Fruit fly (Drosophila melanogaster) whole organism, embryonic: ENCODE data around the gene CG1440.

Source experiments
- Adf1 ChIP-seq: fragments of 200-800 bp; sonication (Bioruptor generic); IDR thresholded peaks from 2 replicates; pipeline ENCODE4 v1.3.6; 2022; ENCODE audit warnings: missing biosample characterization, missing genetic modification characterization
- Aef1 ChIP-seq: fragments of 200-800 bp; sonication (Bioruptor generic); IDR thresholded peaks from 3 replicates; pipeline ENCODE4 v1.3.6; 2022; ENCODE audit warnings: missing biosample characterization, missing genetic modification characterization
- CG1024 ChIP-seq: fragments of 200-800 bp; sonication (Bioruptor generic); IDR thresholded peaks from 2 replicates; pipeline ENCODE4 v1.3.6; 2022; ENCODE audit warnings: missing biosample characterization, missing genetic modification characterization
- CG10274 ChIP-seq: fragments of 200-800 bp; sonication (Bioruptor generic); optimal IDR thresholded peaks from 3 replicates; lab custom pipeline; 2017; ENCODE audit warnings: missing biosample characterization, mild to moderate bottlenecking, missing genetic modification characterization
- CG10321 ChIP-seq: fragments of 200-800 bp; sonication (Bioruptor generic); IDR thresholded peaks from 2 replicates; pipeline ENCODE4 v1.3.6; 2022; ENCODE audit warnings: missing biosample characterization, missing genetic modification characterization
- CG10543 ChIP-seq: fragments of 200-800 bp; sonication (Bioruptor generic); optimal IDR thresholded peaks from 3 replicates; lab custom pipeline; 2017; ENCODE audit warnings: missing biosample characterization, mild to moderate bottlenecking, missing genetic modification characterization, moderate library complexity
- CG12219 ChIP-seq: fragments of 200-800 bp; sonication (Bioruptor generic); optimal IDR thresholded peaks from 3 replicates; lab custom pipeline; 2018; ENCODE audit warnings: missing biosample characterization, mild to moderate bottlenecking, missing genetic modification characterization
- CG18619 ChIP-seq: fragments of 200-800 bp; sonication (Bioruptor generic); optimal IDR thresholded peaks from 3 replicates; lab custom pipeline; 2017; ENCODE audit warnings: missing biosample characterization, mild to moderate bottlenecking, missing genetic modification characterization
- CG3407 ChIP-seq: fragments of 200-800 bp; sonication (Bioruptor generic); optimal IDR thresholded peaks from 2 replicates; lab custom pipeline; 2018; ENCODE audit warnings: missing biosample characterization, mild to moderate bottlenecking, missing genetic modification characterization
- CG34422 ChIP-seq: fragments of 200-800 bp; sonication (Bioruptor generic); IDR thresholded peaks from 3 replicates; pipeline ENCODE4 v1.3.6; 2022; ENCODE audit warnings: missing biosample characterization, missing genetic modification characterization
- CG4328 ChIP-seq: fragments of 200-800 bp; sonication (Bioruptor generic); optimal IDR thresholded peaks from 3 replicates; lab custom pipeline; 2017; ENCODE audit warnings: missing biosample characterization, missing genetic modification reagents, missing genetic modification characterization
- CG7786 ChIP-seq: fragments of 200-800 bp; sonication (Bioruptor generic); optimal IDR thresholded peaks from 2 replicates; lab custom pipeline; 2016; ENCODE audit warnings: missing biosample characterization, missing genetic modification characterization
- CG8290 ChIP-seq, 3 experiments: fragments of 200-800 bp; sonication (Bioruptor generic); optimal IDR thresholded peaks; 2 replicates each; lab custom pipeline; 2016 to 2019; ENCODE audit warnings: missing biosample characterization in 3 of 3, missing genetic modification characterization in 3 of 3, mild to moderate bottlenecking in 2 of 3, moderate library complexity in 1 of 3
- CG8388 ChIP-seq: fragments of 200-800 bp; sonication (Bioruptor generic); optimal IDR thresholded peaks from 2 replicates; lab custom pipeline; 2019; ENCODE audit warnings: missing biosample characterization, mild to moderate bottlenecking, missing genetic modification characterization, moderate library complexity
- CG8944 ChIP-seq: fragments of 200-800 bp; sonication (Bioruptor generic); optimal IDR thresholded peaks from 3 replicates; lab custom pipeline; 2016; ENCODE audit warnings: missing biosample characterization, missing genetic modification characterization
- CG9876 ChIP-seq: fragments of 200-800 bp; sonication (Bioruptor generic); optimal IDR thresholded peaks from 2 replicates; lab custom pipeline; 2016; ENCODE audit warnings: missing biosample characterization, missing genetic modification characterization
- D19A ChIP-seq: fragments of 200-800 bp; optimal IDR thresholded peaks from 3 replicates; lab custom pipeline; 2019; ENCODE audit warnings: missing biosample characterization, mild to moderate bottlenecking, missing genetic modification characterization, moderate library complexity
- Deaf1 ChIP-seq: fragments of 200-800 bp; optimal IDR thresholded peaks from 3 replicates; lab custom pipeline; 2019; ENCODE audit warnings: missing biosample characterization, mild to moderate bottlenecking, missing genetic modification characterization, moderate library complexity
- Dref ChIP-seq: fragments of 200-800 bp; sonication (Bioruptor generic); IDR thresholded peaks from 2 replicates; pipeline ENCODE4 v1.3.6; 2022; ENCODE audit warnings: missing biosample characterization, missing genetic modification characterization
- Drgx ChIP-seq: fragments of 200-800 bp; sonication (Bioruptor generic); IDR thresholded peaks from 2 replicates; pipeline ENCODE4 v1.3.6; 2022; ENCODE audit warnings: missing biosample characterization, missing genetic modification characterization
- Ets65A ChIP-seq: fragments of 200-800 bp; sonication (Bioruptor generic); peaks from one replicate; lab custom pipeline; 2016; ENCODE audit warnings: missing biosample characterization, missing genetic modification characterization
- Gsc ChIP-seq: fragments of 200-800 bp; sonication (Bioruptor generic); IDR thresholded peaks from 2 replicates; pipeline ENCODE4 v1.3.6; 2022; ENCODE audit warnings: missing biosample characterization, missing genetic modification characterization
- H15 ChIP-seq: fragments of 200-800 bp; sonication (Bioruptor generic); IDR thresholded peaks from 3 replicates; pipeline ENCODE4 v1.3.6; 2022; ENCODE audit warnings: missing biosample characterization, missing genetic modification characterization
- HmgD ChIP-seq: fragments of 200-800 bp; sonication (Bioruptor generic); optimal IDR thresholded peaks from 3 replicates; lab custom pipeline; 2016; ENCODE audit warnings: missing biosample characterization, missing genetic modification characterization
- Hr51 ChIP-seq, 2 experiments: fragments of 200-800 bp; sonication (Bioruptor generic); optimal IDR thresholded peaks; 2 replicates in 1 of 2; 3 replicates in 1 of 2; lab custom pipeline; 2016 to 2018; ENCODE audit warnings: missing biosample characterization in 2 of 2, missing genetic modification characterization in 2 of 2, mild to moderate bottlenecking in 1 of 2, moderate library complexity in 1 of 2
- MTF-1 ChIP-seq: fragments of 200-800 bp; sonication (Bioruptor generic); optimal IDR thresholded peaks from 2 replicates; lab custom pipeline; 2018; ENCODE audit warnings: missing biosample characterization, mild to moderate bottlenecking, missing genetic modification characterization, borderline replicate concordance
- Med ChIP-seq: fragments of 200-800 bp; sonication (Bioruptor generic); peaks from one replicate; lab custom pipeline; 2016; ENCODE audit warnings: missing biosample characterization, missing genetic modification characterization, mild to moderate bottlenecking, inconsistent platforms, moderate library complexity
- PHDP ChIP-seq: fragments of 200-800 bp; sonication (Bioruptor generic); optimal IDR thresholded peaks from 3 replicates; lab custom pipeline; 2018; ENCODE audit warnings: missing biosample characterization, mild to moderate bottlenecking, missing genetic modification characterization, moderate library complexity
- Xrp1 ChIP-seq: fragments of 200-800 bp; sonication (Bioruptor generic); IDR thresholded peaks from 2 replicates; pipeline ENCODE4 v1.3.6; 2022; ENCODE audit warnings: missing biosample characterization, missing genetic modification characterization
- ara ChIP-seq: fragments of 200-800 bp; sonication (Bioruptor generic); IDR thresholded peaks from 2 replicates; pipeline ENCODE4 v1.3.6; 2022; ENCODE audit warnings: missing biosample characterization, missing genetic modification characterization
- ci ChIP-seq: fragments of 200-800 bp; sonication (Bioruptor generic); IDR thresholded peaks from 3 replicates; pipeline ENCODE4 v1.3.6; 2022; ENCODE audit warnings: missing biosample characterization, missing genetic modification characterization
- corto ChIP-seq: fragments of 200-800 bp; sonication (Bioruptor generic); optimal IDR thresholded peaks from 2 replicates; lab custom pipeline; 2016; ENCODE audit warnings: missing biosample characterization, mild to moderate bottlenecking, missing genetic modification characterization, moderate library complexity
- fd102C ChIP-seq: fragments of 200-800 bp; sonication (Bioruptor generic); optimal IDR thresholded peaks from 2 replicates; lab custom pipeline; 2018; ENCODE audit warnings: missing biosample characterization, mild to moderate bottlenecking, missing genetic modification characterization, moderate library complexity
- gro ChIP-seq: fragments of 200-800 bp; sonication (Bioruptor generic); optimal IDR thresholded peaks from 2 replicates; lab custom pipeline; 2016; ENCODE audit warnings: missing biosample characterization, missing genetic modification characterization
- hkb ChIP-seq, 2 experiments: fragments of 200-800 bp in 1 of 2; fragments of >200 bp in 1 of 2; sonication (Bioruptor generic) in 1 of 2; IDR thresholded peaks in 1 of 2; optimal IDR thresholded peaks in 1 of 2; 2 replicates each; pipeline versions ENCODE4 v1.3.6 to Lab custom; 2017 to 2022; ENCODE audit warnings: missing biosample characterization in 1 of 2, missing genetic modification characterization in 1 of 2
- nmo ChIP-seq: fragments of 200-800 bp; sonication (Bioruptor generic); optimal IDR thresholded peaks from 2 replicates; lab custom pipeline; 2018; ENCODE audit warnings: missing biosample characterization, mild to moderate bottlenecking, missing genetic modification characterization, moderate library complexity
- pita ChIP-seq: fragments of 200-800 bp; sonication (Bioruptor generic); optimal IDR thresholded peaks from 2 replicates; lab custom pipeline; 2017; ENCODE audit warnings: missing biosample characterization, mild to moderate bottlenecking, missing genetic modification characterization
- prd ChIP-seq, 3 experiments: fragments of >200 bp in 2 of 3; fragments of 200-800 bp in 1 of 3; sonication (Bioruptor generic) in 1 of 3; optimal IDR thresholded peaks in 2 of 3; IDR thresholded peaks in 1 of 3; 2 replicates in 2 of 3; 3 replicates in 1 of 3; pipeline versions ENCODE4 v1.3.6 to Lab custom; 2017 to 2022; ENCODE audit warnings: missing biosample characterization in 1 of 3, missing genetic modification characterization in 1 of 3
- scrt ChIP-seq: fragments of 200-800 bp; sonication (Bioruptor generic); optimal IDR thresholded peaks from 2 replicates; lab custom pipeline; 2018; ENCODE audit warnings: missing biosample characterization, mild to moderate bottlenecking, missing genetic modification characterization, moderate library complexity
- sens ChIP-seq: fragments of 200-800 bp; sonication (Bioruptor generic); peaks from one replicate; lab custom pipeline; 2016; ENCODE audit warnings: missing biosample characterization, missing genetic modification characterization
- slou ChIP-seq: fragments of 200-800 bp; sonication (Bioruptor generic); optimal IDR thresholded peaks from 3 replicates; lab custom pipeline; 2016; ENCODE audit warnings: missing biosample characterization, missing genetic modification characterization
- so ChIP-seq: fragments of 200-800 bp; sonication (Bioruptor generic); IDR thresholded peaks from 3 replicates; pipeline ENCODE4 v1.3.6; 2022; ENCODE audit warnings: missing biosample characterization, missing genetic modification characterization
- sr ChIP-seq: fragments of 200-800 bp; sonication (Bioruptor generic); IDR thresholded peaks from 3 replicates; pipeline ENCODE4 v1.3.6; 2022; ENCODE audit warnings: missing biosample characterization, missing genetic modification characterization
- tap ChIP-seq: fragments of 200-800 bp; optimal IDR thresholded peaks from 3 replicates; lab custom pipeline; 2019; ENCODE audit warnings: missing biosample characterization, mild to moderate bottlenecking, missing genetic modification characterization, moderate library complexity
- unc-4 ChIP-seq: fragments of 200-800 bp; sonication (Bioruptor generic); IDR thresholded peaks from 2 replicates; pipeline ENCODE4 v1.3.6; 2022; ENCODE audit warnings: missing biosample characterization, missing genetic modification characterization; ENCODE audit not compliant: partially characterized antibody
- unpg ChIP-seq: fragments of 200-800 bp; sonication (Bioruptor generic); optimal IDR thresholded peaks from 3 replicates; lab custom pipeline; 2018; ENCODE audit warnings: missing biosample characterization, mild to moderate bottlenecking, missing genetic modification characterization, moderate library complexity
- zfh2 ChIP-seq: fragments of 200-800 bp; sonication (Bioruptor generic); optimal IDR thresholded peaks from 2 replicates; lab custom pipeline; 2016; ENCODE audit warnings: missing biosample characterization, missing genetic modification characterization

The CG1440 gene

DNA sequence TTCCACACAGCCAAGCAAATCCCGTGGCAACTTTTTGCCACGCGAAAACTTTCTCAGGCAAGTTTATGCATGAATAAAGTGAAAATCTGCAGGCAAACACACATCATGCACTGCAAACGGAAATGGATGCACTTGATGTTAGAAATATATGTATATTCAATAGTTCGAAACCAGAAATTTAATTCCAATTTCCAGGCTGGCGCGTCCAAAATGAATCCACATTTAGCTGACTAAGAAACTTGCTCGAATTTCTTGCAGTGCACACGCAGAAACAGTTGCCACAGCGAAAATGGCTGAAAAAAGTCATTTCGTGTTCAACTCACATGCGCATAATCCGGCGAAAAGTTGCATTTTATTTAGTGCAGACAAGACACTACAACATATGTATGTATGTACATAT, 40.2 kb upstream of the CG1440 start (continued):
- TF ChIP-seq hkb (optimal IDR thresholded peaks at IDR 0.05; lab: Kevin White, UChicago) (no peak), hkb (GFP tag; IDR thresholded peaks at IDR 0.05; lab: Robert Waterston, UW) (0 out of 2 replicates have a peak, but pooled peaks have one; percentile 11), CG10274 (no peak), ara (no peak), ci (GFP tag; lab: Robert Waterston, UW) (peak; percentile 44; the same call in 1 of the 3 replicates), scrt (GFP tag; lab: Kevin White, UChicago) (no peak), unpg (GFP tag; lab: Kevin White, UChicago) (no peak), CG18619 (no peak), D19A (tag; lab: Kevin White, UChicago) (no peak), Drgx (GFP tag; lab: Robert Waterston, UW) (peak; percentile 77), unc-4 (GFP tag; lab: Robert Waterston, UW) (no peak), HmgD (no peak), Xrp1 (GFP tag; lab: Robert Waterston, UW) (0 out of 2 replicates have a peak, but pooled peaks have one; percentile 12), prd (optimal IDR thresholded peaks at IDR 0.05; lab: Kevin White, UChicago) (no peak), prd (GFP tag; IDR thresholded peaks at IDR 0.05; lab: Robert Waterston, UW) (0 out of 3 replicates have a peak, but pooled peaks have one; percentile 4), CG8944 (no peak), Hr51 (GFP tag; optimal IDR thresholded peaks at IDR 0.05; lab: Kevin White, UChicago) (no peak), sens (GFP tag; lab: Kevin White, UChicago) (peak; percentile 72), Med (peak; percentile 70), tap (no peak), CG10321 (GFP tag; lab: Robert Waterston, UW) (no peak), CG34422 (no peak), CG12219 (GFP tag; lab: Kevin White, UChicago) (no peak)

DNA sequence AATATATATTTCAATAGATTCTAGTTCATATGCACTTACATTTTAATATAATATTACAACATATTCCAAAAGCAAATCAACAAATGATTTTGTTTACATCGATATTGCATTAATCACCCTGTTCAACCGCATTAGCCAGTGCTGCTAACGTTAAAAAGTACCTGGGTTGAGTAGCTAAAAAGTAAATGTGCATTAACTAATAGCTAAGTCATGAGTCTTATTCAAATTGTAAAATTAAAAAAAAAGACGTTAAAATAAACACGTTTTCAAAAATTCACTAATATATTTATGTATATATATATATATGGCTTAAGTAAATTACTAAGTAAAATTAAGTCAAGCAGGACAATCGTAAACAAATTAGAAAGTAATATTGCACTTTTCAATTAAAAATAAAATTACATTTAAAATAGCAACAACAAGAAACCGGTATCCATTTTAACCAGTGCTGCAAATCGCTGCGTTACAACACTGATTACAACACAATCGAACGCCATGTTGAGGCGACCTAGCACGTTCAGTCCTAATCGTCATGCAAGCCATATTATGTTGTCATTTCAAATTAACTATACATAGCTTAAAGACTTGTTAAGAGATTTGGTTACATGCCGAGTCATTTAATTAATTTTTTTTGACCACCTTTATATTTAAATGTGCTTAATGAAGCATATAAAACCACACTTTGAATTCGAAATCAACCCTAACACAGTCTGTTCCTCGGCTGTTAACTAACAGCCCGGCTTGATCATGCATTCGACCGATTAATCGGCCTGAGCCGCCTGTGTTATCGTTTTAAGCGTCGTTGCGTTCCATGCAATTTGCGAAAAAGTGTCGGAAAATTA, 38.5 kb upstream of the CG1440 start, which contains the start of gene CG10555:
Gene CG10555 (plus strand): TSS at position 764 of the 842 bp plus-strand sequence.
- peak; percentile 51 for TF ChIP-seq CG1024 (GFP tag; lab: Robert Waterston, UW)
- TF ChIP-seq H15 (GFP tag; lab: Robert Waterston, UW): peak; percentile 87
- TF ChIP-seq Ets65A (GFP tag; lab: Kevin White, UChicago): peak; percentile 99
- TF ChIP-seq slou (GFP tag; lab: Kevin White, UChicago): peak; percentile 58
- peak; percentile 91 for TF ChIP-seq CG7786 (GFP tag; lab: Kevin White, UChicago)
- peak; percentile 83 for TF ChIP-seq CG10543 (GFP tag; lab: Kevin White, UChicago)
- peak; percentile 58 for TF ChIP-seq CG10274
- TF ChIP-seq Adf1: peak; percentile 54
- TF ChIP-seq so (GFP tag; lab: Robert Waterston, UW): peak; percentile 81; the same call in 2 of the 3 replicates
- TF ChIP-seq Dref (GFP tag; lab: Robert Waterston, UW): peak; percentile 57
- TF ChIP-seq PHDP: peak; percentile 87
- TF ChIP-seq gro (GFP tag; lab: Kevin White, UChicago): peak; percentile 81
- TF ChIP-seq CG8290 (GFP tag; optimal IDR thresholded peaks at IDR 0.05; lab: Kevin White, UChicago): peak; percentile 22
- peak; percentile 64 to 81 for TF ChIP-seq CG8290 (tag; optimal IDR thresholded peaks at IDR 0.05; lab: Kevin White, UChicago)
- no peak; the same call in 1 of the 3 replicates for TF ChIP-seq sr
- no peak for TF ChIP-seq pita (GFP tag; lab: Kevin White, UChicago)
- peak; percentile 75 for TF ChIP-seq CG4328
- no peak for TF ChIP-seq MTF-1
- peak; percentile 93 for TF ChIP-seq ci (GFP tag; lab: Robert Waterston, UW)
- TF ChIP-seq corto: peak; percentile 33
- peak; percentile 58 for TF ChIP-seq CG3407 (GFP tag; lab: Kevin White, UChicago)
- TF ChIP-seq Aef1 (GFP tag; lab: Robert Waterston, UW): peak; percentile 88
- no peak for TF ChIP-seq fd102C (GFP tag; lab: Kevin White, UChicago)
- TF ChIP-seq unpg (GFP tag; lab: Kevin White, UChicago): peak; percentile 84
- peak; percentile 67 for TF ChIP-seq Gsc (GFP tag; lab: Robert Waterston, UW)
- peak; percentile 92 for TF ChIP-seq zfh2 (GFP tag; lab: Kevin White, UChicago)
- TF ChIP-seq CG9876: peak; percentile 94
- TF ChIP-seq Deaf1 (tag; lab: Kevin White, UChicago): peak; percentile 28
- TF ChIP-seq CG8388 (GFP tag; lab: Kevin White, UChicago): peak; percentile 67
- TF ChIP-seq nmo (GFP tag; lab: Kevin White, UChicago): peak; percentile 87
